Fruit fly (Drosophila melanogaster) whole organism, embryonic: ENCODE results near the gene Ets97D.

Experiments used
- Aef1 ChIP-seq: fragments of 200-800 bp; sonication (Bioruptor generic); IDR thresholded peaks from 3 replicates; pipeline ENCODE4 v1.3.6; 2022; ENCODE audit warnings: missing biosample characterization, missing genetic modification characterization
- Atf6 ChIP-seq: fragments of 200-800 bp; sonication (Bioruptor generic); IDR thresholded peaks from 2 replicates; pipeline ENCODE4 v1.3.6; 2022; ENCODE audit warnings: missing biosample characterization, missing genetic modification characterization
- CG12219 ChIP-seq: fragments of 200-800 bp; sonication (Bioruptor generic); optimal IDR thresholded peaks from 3 replicates; lab custom pipeline; 2018; ENCODE audit warnings: missing biosample characterization, mild to moderate bottlenecking, missing genetic modification characterization
- CG12236 ChIP-seq: fragments of 200-800 bp; sonication (Bioruptor generic); optimal IDR thresholded peaks from 2 replicates; lab custom pipeline; 2016; ENCODE audit warnings: missing biosample characterization, missing genetic modification characterization
- CG1233 ChIP-seq: fragments of 200-800 bp; sonication (Bioruptor generic); optimal IDR thresholded peaks from 4 replicates; lab custom pipeline; 2018; ENCODE audit warnings: missing biosample characterization, mild to moderate bottlenecking, missing genetic modification characterization
- CG12744 ChIP-seq: fragments of 200-800 bp; sonication (Bioruptor generic); optimal IDR thresholded peaks from 2 replicates; lab custom pipeline; 2016; ENCODE audit warnings: missing biosample characterization, missing genetic modification characterization
- CG13123 ChIP-seq: fragments of 200-800 bp; sonication (Bioruptor generic); optimal IDR thresholded peaks from 2 replicates; lab custom pipeline; 2016; ENCODE audit warnings: missing biosample characterization, missing genetic modification characterization
- CG14441 ChIP-seq: fragments of 200-800 bp; sonication (Bioruptor generic); IDR thresholded peaks from 2 replicates; pipeline ENCODE4 v1.3.6; 2022; ENCODE audit warnings: missing biosample characterization, missing genetic modification characterization
- CG14860 ChIP-seq: fragments of 200-800 bp; sonication (Bioruptor generic); IDR thresholded peaks from 3 replicates; pipeline ENCODE4 v1.3.6; 2022; ENCODE audit warnings: missing biosample characterization, missing genetic modification characterization; ENCODE audit not compliant: partially characterized antibody
- CG15073 ChIP-seq: fragments of 200-800 bp; sonication (Bioruptor generic); optimal IDR thresholded peaks from 2 replicates; lab custom pipeline; 2016; ENCODE audit warnings: missing biosample characterization, missing genetic modification characterization
- CG15269 ChIP-seq: fragments of 200-800 bp; sonication (Bioruptor generic); optimal IDR thresholded peaks from 2 replicates; lab custom pipeline; 2018; ENCODE audit warnings: missing biosample characterization, mild to moderate bottlenecking, missing genetic modification characterization, moderate library complexity
- CG15601 ChIP-seq: fragments of 200-800 bp; sonication (Bioruptor generic); optimal IDR thresholded peaks from 3 replicates; lab custom pipeline; 2019; ENCODE audit warnings: missing biosample characterization, mild to moderate bottlenecking, missing genetic modification characterization, moderate library complexity
- CG1647 ChIP-seq: fragments of 200-800 bp; sonication (Bioruptor generic); optimal IDR thresholded peaks from 3 replicates; lab custom pipeline; 2016; ENCODE audit warnings: missing biosample characterization, missing genetic modification characterization
- CG16813 ChIP-seq: fragments of 200-800 bp; sonication (Bioruptor generic); IDR thresholded peaks from 3 replicates; pipeline ENCODE4 v1.3.6; 2022; ENCODE audit warnings: missing biosample characterization, missing genetic modification characterization; ENCODE audit not compliant: partially characterized antibody
- CG17612 ChIP-seq: fragments of 200-800 bp; sonication (Bioruptor generic); IDR thresholded peaks from 2 replicates; pipeline ENCODE4 v1.3.6; 2022; ENCODE audit warnings: missing biosample characterization, missing genetic modification characterization
- CG17829 ChIP-seq: fragments of 200-800 bp; optimal IDR thresholded peaks from 2 replicates; lab custom pipeline; 2019; ENCODE audit warnings: missing biosample characterization, mild to moderate bottlenecking, missing genetic modification characterization, moderate library complexity
- CG18599 ChIP-seq: fragments of 200-800 bp; sonication (Bioruptor generic); optimal IDR thresholded peaks from 3 replicates; lab custom pipeline; 2017; ENCODE audit warnings: missing biosample characterization, missing genetic modification characterization, mild to moderate bottlenecking, moderate library complexity, missing genetic modification reagents
- CG18764 ChIP-seq: fragments of 200-800 bp; sonication (Bioruptor generic); optimal IDR thresholded peaks from 3 replicates; lab custom pipeline; 2016; ENCODE audit warnings: missing biosample characterization, missing genetic modification characterization
- CG30431 ChIP-seq: fragments of 200-800 bp; sonication (Bioruptor generic); optimal IDR thresholded peaks from 2 replicates; lab custom pipeline; 2017; ENCODE audit warnings: missing biosample characterization, missing genetic modification characterization
- CG33213 ChIP-seq: fragments of 200-800 bp; sonication (Bioruptor generic); optimal IDR thresholded peaks from 3 replicates; lab custom pipeline; 2016; ENCODE audit warnings: missing biosample characterization, missing genetic modification characterization
- CG3847 ChIP-seq: fragments of 200-800 bp; sonication (Bioruptor generic); IDR thresholded peaks from 2 replicates; pipeline ENCODE4 v1.3.6; 2022; ENCODE audit warnings: missing biosample characterization, missing genetic modification characterization
- CG4360 ChIP-seq: fragments of 200-800 bp; sonication (Bioruptor generic); IDR thresholded peaks from 2 replicates; pipeline ENCODE4 v1.3.6; 2022; ENCODE audit warnings: missing biosample characterization, missing genetic modification characterization
- CG4424 ChIP-seq: fragments of 200-800 bp; sonication (Bioruptor generic); optimal IDR thresholded peaks from 3 replicates; lab custom pipeline; 2016; ENCODE audit warnings: missing biosample characterization, missing genetic modification characterization
- CG6689 ChIP-seq: fragments of 200-800 bp; sonication (Bioruptor generic); IDR thresholded peaks from 2 replicates; pipeline ENCODE4 v1.3.6; 2022; ENCODE audit warnings: missing biosample characterization, missing genetic modification characterization
- CG7271 ChIP-seq: fragments of 200-800 bp; sonication (Bioruptor generic); optimal IDR thresholded peaks from 2 replicates; lab custom pipeline; 2018; ENCODE audit warnings: missing biosample characterization, mild to moderate bottlenecking, missing genetic modification characterization, moderate library complexity
- CG8281 ChIP-seq: fragments of 200-800 bp; sonication (Bioruptor generic); optimal IDR thresholded peaks from 2 replicates; lab custom pipeline; 2018; ENCODE audit warnings: missing biosample characterization, mild to moderate bottlenecking, missing genetic modification characterization, moderate library complexity
- Elba2 ChIP-seq: fragments of 200-800 bp; sonication (Bioruptor generic); optimal IDR thresholded peaks from 3 replicates; lab custom pipeline; 2016; ENCODE audit warnings: missing biosample characterization, missing genetic modification characterization
- Kr ChIP-seq: fragments of 200-800 bp; sonication (Bioruptor generic); optimal IDR thresholded peaks from 2 replicates; lab custom pipeline; 2017; ENCODE audit warnings: missing biosample characterization, mild to moderate bottlenecking, missing genetic modification characterization
- Neu2 ChIP-seq: fragments of 200-800 bp; sonication (Bioruptor generic); optimal IDR thresholded peaks from 3 replicates; lab custom pipeline; 2016; ENCODE audit warnings: missing biosample characterization, missing genetic modification characterization, borderline replicate concordance
- Sox100B ChIP-seq: fragments of 200-800 bp; sonication (Bioruptor generic); optimal IDR thresholded peaks from 3 replicates; lab custom pipeline; 2018; ENCODE audit warnings: missing biosample characterization, mild to moderate bottlenecking, missing genetic modification characterization
- Spps ChIP-seq: fragments of 200-800 bp; sonication (Bioruptor generic); optimal IDR thresholded peaks from 2 replicates; lab custom pipeline; 2018; ENCODE audit warnings: missing biosample characterization, mild to moderate bottlenecking, missing genetic modification characterization
- YL-1 ChIP-seq: fragments of 200-800 bp; sonication (Bioruptor generic); optimal IDR thresholded peaks from 3 replicates; lab custom pipeline; 2017; ENCODE audit warnings: missing biosample characterization, mild to moderate bottlenecking, missing genetic modification characterization
- bcd ChIP-seq: fragments of 200-800 bp; sonication (Bioruptor generic); optimal IDR thresholded peaks from 2 replicates; lab custom pipeline; 2017; ENCODE audit warnings: missing biosample characterization, mild to moderate bottlenecking, missing genetic modification characterization
- chn ChIP-seq: fragments of 200-800 bp; sonication (Bioruptor generic); optimal IDR thresholded peaks from 2 replicates; lab custom pipeline; 2016; ENCODE audit warnings: missing biosample characterization, missing genetic modification characterization
- dan ChIP-seq: fragments of 200-800 bp; sonication (Bioruptor generic); IDR thresholded peaks from 2 replicates; pipeline ENCODE4 v1.3.6; 2022; ENCODE audit warnings: missing biosample characterization, missing genetic modification characterization
- dimm ChIP-seq: fragments of 200-800 bp; sonication (Bioruptor generic); IDR thresholded peaks from 2 replicates; pipeline ENCODE4 v1.3.6; 2022; ENCODE audit warnings: missing biosample characterization, missing genetic modification characterization
- dysf ChIP-seq: fragments of 200-800 bp; sonication (Bioruptor generic); IDR thresholded peaks from 3 replicates; pipeline ENCODE4 v1.3.6; 2022; ENCODE audit warnings: missing biosample characterization, missing genetic modification characterization
- h ChIP-seq: fragments of >200 bp; optimal IDR thresholded peaks from 2 replicates; lab custom pipeline; 2017
- ham ChIP-seq: fragments of 200-800 bp; sonication (Bioruptor generic); IDR thresholded peaks from 2 replicates; pipeline ENCODE4 v1.3.6; 2022; ENCODE audit warnings: missing biosample characterization, missing genetic modification characterization
- kay ChIP-seq: fragments of 200-800 bp; sonication (Bioruptor generic); optimal IDR thresholded peaks from 2 replicates; lab custom pipeline; 2016; ENCODE audit warnings: missing biosample characterization, missing genetic modification characterization
- kni ChIP-seq: fragments of 200-800 bp; sonication (Bioruptor generic); optimal IDR thresholded peaks from 3 replicates; lab custom pipeline; 2017; ENCODE audit warnings: mild to moderate bottlenecking, missing biosample characterization, missing genetic modification reagents, missing genetic modification characterization
- lov ChIP-seq, 2 experiments: fragments of 200-800 bp in 1 of 2; fragments of >200 bp in 1 of 2; sonication (Bioruptor generic) in 1 of 2; IDR thresholded peaks in 1 of 2; optimal IDR thresholded peaks in 1 of 2; 2 replicates in 1 of 2; 3 replicates in 1 of 2; pipeline versions ENCODE4 v1.3.6 to Lab custom; 2017 to 2022; ENCODE audit warnings: missing biosample characterization in 1 of 2, missing genetic modification characterization in 1 of 2
- luna ChIP-seq: fragments of 200-800 bp; sonication (Bioruptor generic); optimal IDR thresholded peaks from 2 replicates; lab custom pipeline; 2016; ENCODE audit warnings: missing biosample characterization, missing genetic modification characterization
- mam ChIP-seq: fragments of 200-800 bp; sonication (Bioruptor generic); optimal IDR thresholded peaks from 3 replicates; lab custom pipeline; 2016; ENCODE audit warnings: missing biosample characterization, missing genetic modification characterization
- nerfin-2 ChIP-seq: fragments of 200-800 bp; sonication (Bioruptor generic); IDR thresholded peaks from 2 replicates; pipeline ENCODE4 v1.3.6; 2022; ENCODE audit warnings: missing biosample characterization, missing genetic modification characterization; ENCODE audit not compliant: partially characterized antibody
- p53 ChIP-seq: fragments of 200-800 bp; sonication (Bioruptor generic); optimal IDR thresholded peaks from 2 replicates; lab custom pipeline; 2016; ENCODE audit warnings: missing biosample characterization, missing genetic modification characterization
- usp ChIP-seq: fragments of >200 bp; optimal IDR thresholded peaks from 2 replicates; lab custom pipeline; 2017; ENCODE audit warnings: missing biosample characterization, missing genetic modification characterization
- wor ChIP-seq: fragments of 200-800 bp; sonication (Bioruptor generic); IDR thresholded peaks from 2 replicates; pipeline ENCODE4 v1.3.6; 2022; ENCODE audit warnings: missing biosample characterization, missing genetic modification characterization
- zf30C ChIP-seq: fragments of 200-800 bp; sonication (Bioruptor generic); optimal IDR thresholded peaks from 3 replicates; lab custom pipeline; 2018; ENCODE audit warnings: missing biosample characterization, mild to moderate bottlenecking, missing genetic modification characterization
- zfh1 ChIP-seq: fragments of 200-800 bp; sonication (Bioruptor generic); IDR thresholded peaks from 3 replicates; pipeline ENCODE4 v1.3.6; 2022; ENCODE audit warnings: missing biosample characterization, missing genetic modification characterization

The Ets97D gene

dm6 chr3R:26954020-26954672, 41.5 kb upstream of the Ets97D start (continued):
- TF ChIP-seq CG14860 (GFP tag; lab: Robert Waterston, UW) (no peak), zfh1 (GFP tag; lab: Robert Waterston, UW) (peak; percentile 74; the same call in 2 of the 3 replicates), CG15269 (tag; lab: Kevin White, UChicago) (peak; percentile 80), usp (GFP tag; lab: Kevin White, UChicago) (no peak), Elba2 (GFP tag; lab: Kevin White, UChicago) (no peak), CG3847 (GFP tag; lab: Robert Waterston, UW) (peak; percentile 50), CG33213 (GFP tag; lab: Kevin White, UChicago) (no peak), CG4360 (GFP tag; lab: Robert Waterston, UW) (peak; percentile 67), CG1233 (peak; percentile 62), bcd (GFP tag; lab: Kevin White, UChicago) (peak; percentile 82), CG12236 (GFP tag; lab: Kevin White, UChicago) (no peak), wor (GFP tag; lab: Robert Waterston, UW) (peak; percentile 80), CG12744 (no peak), ham (GFP tag; lab: Robert Waterston, UW) (no peak), CG6689 (GFP tag; lab: Robert Waterston, UW) (peak; percentile 90), Neu2 (no peak), Aef1 (GFP tag; lab: Robert Waterston, UW) (peak; percentile 87), YL-1 (GFP tag; lab: Kevin White, UChicago) (peak; percentile 12), mam (GFP tag; lab: Kevin White, UChicago) (no peak), dan (GFP tag; lab: Robert Waterston, UW) (no peak), Kr (no peak), CG7271 (tag; lab: Kevin White, UChicago) (peak; percentile 30), dimm (no peak), CG18599 (GFP tag; lab: Kevin White, UChicago) (peak; percentile 89), Atf6 (GFP tag; lab: Robert Waterston, UW) (peak; percentile 61; the same call in 1 of the 2 replicates), p53 (GFP tag; lab: Kevin White, UChicago) (no peak), lov (optimal IDR thresholded peaks at IDR 0.05; lab: Kevin White, UChicago) (no peak), lov (GFP tag; IDR thresholded peaks at IDR 0.05; lab: Robert Waterston, UW) (peak; percentile 68; the same call in 1 of the 3 replicates), Sox100B (GFP tag; lab: Kevin White, UChicago) (peak; percentile 81), kay (GFP tag; lab: Kevin White, UChicago) (no peak), CG15601 (tag; lab: Kevin White, UChicago) (peak; percentile 53), dysf (GFP tag; lab: Robert Waterston, UW) (peak; percentile 81), chn (no peak), CG16813 (no peak), CG17612 (GFP tag; lab: Robert Waterston, UW) (no peak), CG4424 (peak; percentile 61), CG13123 (GFP tag; lab: Kevin White, UChicago) (peak; percentile 42), h (no peak), zf30C (GFP tag; lab: Kevin White, UChicago) (no peak), CG18764 (peak; percentile 57), luna (GFP tag; lab: Kevin White, UChicago) (no peak), kni (GFP tag; lab: Kevin White, UChicago) (peak; percentile 23), Spps (peak; percentile 60), CG1647 (GFP tag; lab: Kevin White, UChicago) (peak; percentile 7), CG17829 (tag; lab: Kevin White, UChicago) (peak; percentile 73), CG14441 (GFP tag; lab: Robert Waterston, UW) (peak; percentile 84), CG8281 (tag; lab: Kevin White, UChicago) (peak; percentile 4), CG15073 (GFP tag; lab: Kevin White, UChicago) (no peak), CG30431 (GFP tag; lab: Kevin White, UChicago) (peak; percentile 60), nerfin-2 (GFP tag; lab: Robert Waterston, UW) (no peak), CG12219 (GFP tag; lab: Kevin White, UChicago) (peak; percentile 25)
